Worm (Caenorhabditis elegans) whole organism, L4 larva: ENCODE data around the gene cct-4.

Experiments used
- D1046.2 ChIP-seq: fragments of 200-800 bp; sonication (Bioruptor generic); IDR thresholded peaks from 2 replicates; pipeline ENCODE4 v1.3.6; 2022; ENCODE audit warnings: missing genetic modification characterization, missing compliant biosample characterization
- F44E2.7 ChIP-seq: fragments of 200-800 bp; sonication (Bioruptor generic); IDR thresholded peaks from 2 replicates; pipeline ENCODE4 v2.1.2; 2022; ENCODE audit warnings: missing genetic modification characterization, missing compliant biosample characterization
- T26A8.4 ChIP-seq: fragments of 200-800 bp; sonication (Bioruptor generic); IDR thresholded peaks from 2 replicates; pipeline ENCODE4 v1.3.6; 2022; ENCODE audit warnings: missing genetic modification characterization, missing compliant biosample characterization
- Y105C5A.15 ChIP-seq: fragments of 200-800 bp; sonication (Bioruptor generic); IDR thresholded peaks from 2 replicates; pipeline ENCODE4 v1.3.6; 2022; ENCODE audit warnings: missing genetic modification characterization, missing compliant biosample characterization
- Y5F2A.4 ChIP-seq: fragments of 200-800 bp; sonication (Bioruptor generic); optimal IDR thresholded peaks from 2 replicates; lab custom pipeline; 2018; ENCODE audit warnings: mild to moderate bottlenecking, missing genetic modification characterization, missing compliant biosample characterization
- aha-1 ChIP-seq: fragments of 150-350 bp; peaks from one replicate; lab custom pipeline; 2014; ENCODE audit warnings: missing biosample characterization, missing genetic modification characterization
- ama-1 ChIP-seq: fragments of 150-350 bp; optimal IDR thresholded peaks from 2 replicates; lab custom pipeline; 2014; ENCODE audit warnings: inconsistent platforms, mixed read lengths
- attf-4 ChIP-seq: sonication (generic microtip); optimal IDR thresholded peaks from 3 replicates; lab custom pipeline; 2017; ENCODE audit warnings: missing biosample characterization, missing genetic modification characterization
- ceh-32 ChIP-seq: sonication (generic microtip); optimal IDR thresholded peaks from 2 replicates; lab custom pipeline; 2016; ENCODE audit warnings: mild to moderate bottlenecking, missing genetic modification characterization, missing compliant biosample characterization; ENCODE audit not compliant: poor library complexity
- daf-12 ChIP-seq: fragments of 150-350 bp; optimal IDR thresholded peaks from 2 replicates; lab custom pipeline; 2014; ENCODE audit warnings: missing biosample characterization, missing genetic modification reagents, missing genetic modification characterization
- daf-16 ChIP-seq, 3 experiments: sonication (generic microtip); optimal IDR thresholded peaks; 2 replicates each; lab custom pipeline; 2016 to 2017; ENCODE audit warnings: missing genetic modification characterization in 3 of 3, missing genetic modification reagents in 3 of 3, mild to moderate bottlenecking in 2 of 3, missing compliant biosample characterization in 2 of 3, missing biosample characterization in 1 of 3, moderate library complexity in 1 of 3
- daf-19 ChIP-seq: fragments of 200-800 bp; sonication (Bioruptor generic); conservative IDR thresholded peaks from 2 replicates; pipeline ENCODE4 v1.3.6; 2022; ENCODE audit warnings: missing genetic modification characterization, missing compliant biosample characterization
- dmd-6 ChIP-seq: fragments of 200-800 bp; sonication (Bioruptor generic); IDR thresholded peaks from 2 replicates; pipeline ENCODE4 v1.3.6; 2022; ENCODE audit warnings: missing genetic modification reagents, missing genetic modification characterization, missing compliant biosample characterization
- dpl-1 ChIP-seq: fragments of 150-350 bp; optimal IDR thresholded peaks from 2 replicates; lab custom pipeline; 2014; ENCODE audit warnings: missing biosample characterization, missing genetic modification reagents, missing genetic modification characterization
- duxl-1 ChIP-seq: sonication (generic microtip); optimal IDR thresholded peaks from 2 replicates; lab custom pipeline; 2016; ENCODE audit warnings: mild to moderate bottlenecking, missing genetic modification characterization, moderate library complexity, missing compliant biosample characterization; ENCODE audit not compliant: poor library complexity
- dve-1 ChIP-seq: sonication (generic microtip); optimal IDR thresholded peaks from 2 replicates; lab custom pipeline; 2017; ENCODE audit warnings: antibody characterized with exemption, mild to moderate bottlenecking, missing genetic modification characterization, missing compliant biosample characterization; ENCODE audit not compliant: insufficient read depth
- fkh-10 ChIP-seq: fragments of 150-350 bp; optimal IDR thresholded peaks from 2 replicates; lab custom pipeline; 2014; ENCODE audit warnings: missing biosample characterization, missing genetic modification reagents, missing genetic modification characterization
- hif-1 ChIP-seq, 2 experiments: sonication (generic microtip); optimal IDR thresholded peaks; 2 replicates each; lab custom pipeline; 2016 to 2017; ENCODE audit warnings: missing compliant biosample characterization in 2 of 2, missing genetic modification characterization in 2 of 2, missing genetic modification reagents in 2 of 2, missing genotype in 2 of 2, mild to moderate bottlenecking in 1 of 2
- hlh-30 ChIP-seq: sonication (generic microtip); optimal IDR thresholded peaks from 2 replicates; lab custom pipeline; 2017; ENCODE audit warnings: antibody characterized with exemption, mild to moderate bottlenecking, missing genetic modification characterization, missing compliant biosample characterization; ENCODE audit not compliant: insufficient read depth
- hmg-1.1 ChIP-seq: fragments of 200-800 bp; sonication (Bioruptor generic); IDR thresholded peaks from 2 replicates; pipeline ENCODE4 v1.3.6; 2022; ENCODE audit warnings: missing genetic modification reagents, missing genetic modification characterization, missing compliant biosample characterization
- lin-38 ChIP-seq: fragments of 200-800 bp; sonication (Bioruptor generic); IDR thresholded peaks from 2 replicates; pipeline ENCODE4 v1.3.6; 2022; ENCODE audit warnings: missing genetic modification reagents, missing genetic modification characterization, missing compliant biosample characterization
- lsy-2 ChIP-seq, 2 experiments: fragments of 150-350 bp in 1 of 2; sonication (generic microtip) in 1 of 2; optimal IDR thresholded peaks; 2 replicates each; lab custom pipeline; 2014 to 2017; ENCODE audit warnings: missing biosample characterization in 2 of 2, missing genetic modification characterization in 2 of 2
- mdl-1 ChIP-seq, 2 experiments: fragments of 150-350 bp in 1 of 2; sonication (generic microtip) in 1 of 2; optimal IDR thresholded peaks; 2 replicates each; lab custom pipeline; 2014 to 2017; ENCODE audit warnings: missing biosample characterization in 2 of 2, missing genetic modification characterization in 2 of 2
- mep-1 ChIP-seq: fragments of 150-350 bp; sonication (generic microtip); optimal IDR thresholded peaks from 3 replicates; lab custom pipeline; 2014; ENCODE audit warnings: missing biosample characterization, missing genetic modification characterization
- mes-2 ChIP-seq: sonication (generic microtip); optimal IDR thresholded peaks from 2 replicates; lab custom pipeline; 2016; ENCODE audit warnings: missing genotype, mild to moderate bottlenecking, missing genetic modification characterization, missing compliant biosample characterization; ENCODE audit not compliant: poor library complexity, severe bottlenecking
- mxl-2 ChIP-seq: fragments of 200-800 bp; sonication (Bioruptor generic); conservative IDR thresholded peaks from 2 replicates; pipeline ENCODE4 v1.3.6; 2022; ENCODE audit warnings: missing genetic modification reagents, missing genetic modification characterization, missing compliant biosample characterization
- nhr-102 ChIP-seq: sonication (generic microtip); optimal IDR thresholded peaks from 2 replicates; lab custom pipeline; 2016; ENCODE audit warnings: mild to moderate bottlenecking, missing genetic modification characterization, moderate library complexity, missing compliant biosample characterization
- nhr-42 ChIP-seq: fragments of 200-800 bp; sonication (Bioruptor generic); IDR thresholded peaks from 2 replicates; pipeline ENCODE4 v1.3.6; 2022; ENCODE audit warnings: missing genetic modification characterization, missing compliant biosample characterization
- nhr-77 ChIP-seq: fragments of 150-350 bp; optimal IDR thresholded peaks from 2 replicates; lab custom pipeline; 2014; ENCODE audit warnings: missing biosample characterization, missing genetic modification characterization
- rbr-2 ChIP-seq: sonication (generic microtip); optimal IDR thresholded peaks from 2 replicates; lab custom pipeline; 2016; ENCODE audit warnings: missing genotype, missing genetic modification characterization, missing compliant biosample characterization
- saeg-2 ChIP-seq: fragments of 200-800 bp; sonication (Bioruptor generic); IDR thresholded peaks from 2 replicates; pipeline ENCODE4 v1.3.6; 2022; ENCODE audit warnings: missing genetic modification reagents, missing genetic modification characterization, missing compliant biosample characterization
- skn-1 ChIP-seq: fragments of 150-350 bp; optimal IDR thresholded peaks from 2 replicates; lab custom pipeline; 2014; ENCODE audit warnings: missing biosample characterization, missing genetic modification characterization
- snpc-1.2 ChIP-seq: fragments of 200-800 bp; sonication (Bioruptor generic); IDR thresholded peaks from 2 replicates; pipeline ENCODE4 v1.3.6; 2022; ENCODE audit warnings: missing genetic modification reagents, missing genetic modification characterization, missing compliant biosample characterization
- tra-1 ChIP-seq: fragments of 200-800 bp; sonication (Bioruptor generic); IDR thresholded peaks from 2 replicates; pipeline ENCODE4 v1.3.6; 2022; ENCODE audit warnings: missing genetic modification reagents, missing genetic modification characterization, missing compliant biosample characterization
- unc-130 ChIP-seq: sonication (generic microtip); optimal IDR thresholded peaks from 2 replicates; lab custom pipeline; 2016; ENCODE audit warnings: missing genetic modification reagents, missing genetic modification characterization, missing compliant biosample characterization
- unc-39 ChIP-seq: sonication (generic microtip); optimal IDR thresholded peaks from 2 replicates; lab custom pipeline; 2017; ENCODE audit warnings: missing biosample characterization, missing genetic modification characterization
- unc-62 ChIP-seq, 3 experiments: fragments of 150-350 bp in 1 of 3; sonication (generic microtip); optimal IDR thresholded peaks in 2 of 3; peaks in 1 of 3; 1 replicate in 1 of 3; 2 replicates in 2 of 3; lab custom pipeline; 2014 to 2017; ENCODE audit warnings: missing biosample characterization in 3 of 3, missing genetic modification characterization in 3 of 3, missing genetic modification reagents in 3 of 3, missing genotype in 1 of 3
- zfp-2 ChIP-seq: sonication (generic microtip); optimal IDR thresholded peaks from 2 replicates; lab custom pipeline; 2016; ENCODE audit warnings: mild to moderate bottlenecking, missing genetic modification characterization, missing compliant biosample characterization
- zip-2 ChIP-seq: fragments of 150-350 bp; optimal IDR thresholded peaks from 2 replicates; lab custom pipeline; 2014; ENCODE audit warnings: missing biosample characterization, missing genetic modification characterization

Gene cct-4

ce11 chrII:8321244-8321643 is 37.8 kb downstream of the cct-4 start, which contains the start of gene shw-1:
TSS of gene shw-1 (minus strand) at chrII:8321471.
- TF ChIP-seq unc-62 (GFP tag; optimal IDR thresholded peaks at IDR 0.05 in 1 of 2; lab: Kevin White, UChicago) (peak in 1 of 2 experiments; percentile 78), unc-62 (tag; optimal IDR thresholded peaks at IDR 0.05; lab: Kevin White, UChicago) (no peak), aha-1 (tag; lab: Kevin White, UChicago) (peak; percentile 55), lsy-2 (tag; optimal IDR thresholded peaks at IDR 0.05; lab: Kevin White, UChicago) (no peak)

ce11 chrII:8325002-8325539 is 41.6 kb downstream of the cct-4 start, which contains the start of the genes ran-3 and C26D10.3:
TSS of gene ran-3 (minus strand) at chrII:8325052.
TSS of gene C26D10.3 (plus strand) at chrII:8325386.
- TF ChIP-seq daf-12 = no peak
- peak; percentile 51; the same call in 1 of the 2 replicates for TF ChIP-seq lin-38 (GFP tag; lab: Robert Waterston, UW)
- peak; percentile 69 for TF ChIP-seq dpl-1 (GFP tag; lab: Kevin White, UChicago)
- no peak for TF ChIP-seq unc-130 (GFP tag; lab: Kevin White, UChicago)
- no peak for TF ChIP-seq Y5F2A.4
- no peak for TF ChIP-seq daf-16 (GFP tag; optimal IDR thresholded peaks at IDR 0.05; lab: Kevin White, UChicago)
- TF ChIP-seq daf-16 (tag; optimal IDR thresholded peaks at IDR 0.05; lab: Kevin White, UChicago) = peak; percentile 62
- no peak for TF ChIP-seq ceh-32 (tag; lab: Kevin White, UChicago)
- TF ChIP-seq daf-19 (GFP tag; lab: Robert Waterston, UW) = no peak
- no peak for TF ChIP-seq hmg-1.1
- TF ChIP-seq skn-1 (tag; lab: Kevin White, UChicago) = no peak
- TF ChIP-seq zfp-2 = no peak
- peak; percentile 91 for TF ChIP-seq mes-2 (tag; lab: Kevin White, UChicago)
- no peak for TF ChIP-seq F44E2.7
- no peak for TF ChIP-seq nhr-77
- peak; percentile 21 for TF ChIP-seq dve-1 (tag; lab: Kevin White, UChicago)
- TF ChIP-seq snpc-1.2 (GFP tag; lab: Robert Waterston, UW) = no peak
- peak in 1 of 2 experiments; percentile 58 for TF ChIP-seq lsy-2 (tag; optimal IDR thresholded peaks at IDR 0.05; lab: Kevin White, UChicago)
- no peak for TF ChIP-seq tra-1
- TF ChIP-seq mdl-1 (tag; optimal IDR thresholded peaks at IDR 0.05; lab: Kevin White, UChicago) = no peak
- no peak for TF ChIP-seq Y105C5A.15 (GFP tag; lab: Robert Waterston, UW)
- no peak for TF ChIP-seq unc-39
- TF ChIP-seq rbr-2 (tag; lab: Kevin White, UChicago) = peak; percentile 17
- no peak for TF ChIP-seq D1046.2
- TF ChIP-seq zip-2 (tag; lab: Kevin White, UChicago) = no peak
- no peak for TF ChIP-seq nhr-42 (GFP tag; lab: Robert Waterston, UW)
- TF ChIP-seq fkh-10 = no peak
- TF ChIP-seq hif-1 (tag; optimal IDR thresholded peaks at IDR 0.05; lab: Kevin White, UChicago) = peak in 1 of 2 experiments; percentile 13
- peak; percentile 42 for TF ChIP-seq mep-1 (tag; lab: Kevin White, UChicago)
- no peak for TF ChIP-seq T26A8.4 (GFP tag; lab: Robert Waterston, UW)

- TF ChIP-seq duxl-1 (tag; lab: Kevin White, UChicago) (peak; percentile 36), attf-4 (no peak), aha-1 (tag; lab: Kevin White, UChicago) (peak; percentile 95), hlh-30 (tag; lab: Kevin White, UChicago) (no peak), nhr-102 (tag; lab: Kevin White, UChicago) (peak; percentile 15), saeg-2 (GFP tag; lab: Robert Waterston, UW) (no peak), mxl-2 (GFP tag; lab: Robert Waterston, UW) (no peak), lin-38 (GFP tag; lab: Robert Waterston, UW) (peak; percentile 57), dmd-6 (GFP tag; lab: Robert Waterston, UW) (no peak), mes-2 (tag; lab: Kevin White, UChicago) (peak; percentile 20), ama-1 (lab: Kevin White, UChicago) (peak; percentile 66), hif-1 (tag; optimal IDR thresholded peaks at IDR 0.05; lab: Kevin White, UChicago) (no peak), mep-1 (tag; lab: Kevin White, UChicago) (peak; percentile 14)
Observed at ce11 chrII:8326228-8326960, 42.9 kb downstream of the cct-4 start.
